Fruit fly (Drosophila melanogaster): ENCODE data around the gene CG12693.

CG12693 gene

dm6 chrX:4366196-4366595, 36.9 kb upstream of the CG12693 start, which contains the start of gene CG3626 (continued):
- TF ChIP-seq twi (tag; optimal IDR thresholded peaks at IDR 0.05) (no peak), CG17385 (GFP tag; optimal IDR thresholded peaks at IDR 0.05) (no peak), crp (GFP tag; optimal IDR thresholded peaks at IDR 0.05) (no peak), sd (tag; optimal IDR thresholded peaks at IDR 0.05) (no peak), CG11696 (GFP tag; IDR thresholded peaks at IDR 0.05) (no peak), Ada2b (GFP tag; IDR thresholded peaks at IDR 0.05) (no peak), NfI (GFP tag; optimal IDR thresholded peaks at IDR 0.05) (no peak), Neu2 (GFP tag; optimal IDR thresholded peaks at IDR 0.05; ENCODE audit: borderline replicate concordance) (no peak), CG10654 (GFP tag; optimal IDR thresholded peaks at IDR 0.05) (peak; percentile 16), vfl (GFP tag; optimal IDR thresholded peaks at IDR 0.05) (no peak), CG7271 (tag; optimal IDR thresholded peaks at IDR 0.05) (no peak), hb (GFP tag; IDR thresholded peaks at IDR 0.05; ENCODE audit: partially characterized antibody) (peak; percentile 74), Spps (tag; optimal IDR thresholded peaks at IDR 0.05) (no peak), H15 (GFP tag; IDR thresholded peaks at IDR 0.05) (no peak), toy (GFP tag; IDR thresholded peaks at IDR 0.05) (no peak), NK7.1 (GFP tag; optimal IDR thresholded peaks at IDR 0.05) (no peak), fu2 (GFP tag; optimal IDR thresholded peaks at IDR 0.05) (no peak), CG15601 (tag; optimal IDR thresholded peaks at IDR 0.05) (peak; percentile 17), CG4404 (GFP tag; IDR thresholded peaks at IDR 0.05) (no peak), CG3726 (GFP tag; IDR thresholded peaks at IDR 0.05) (no peak), Drgx (GFP tag; IDR thresholded peaks at IDR 0.05) (no peak), dan (GFP tag; IDR thresholded peaks at IDR 0.05) (no peak), zf30C (GFP tag; optimal IDR thresholded peaks at IDR 0.05) (no peak), CG1529 (GFP tag; optimal IDR thresholded peaks at IDR 0.05) (no peak), CkIIα-i1 (GFP tag; IDR thresholded peaks at IDR 0.05) (no peak), CG2875 (GFP tag; optimal IDR thresholded peaks at IDR 0.05) (no peak), CG3838 (GFP tag; optimal IDR thresholded peaks at IDR 0.05) (no peak), CG33213 (GFP tag; optimal IDR thresholded peaks at IDR 0.05) (peak; percentile 87), CG17802 (tag; optimal IDR thresholded peaks at IDR 0.05) (no peak), Dek (tag; optimal IDR thresholded peaks at IDR 0.05) (peak; percentile 33), Myb (GFP tag; optimal IDR thresholded peaks at IDR 0.05) (peak; percentile 41), CG10274 (GFP tag; optimal IDR thresholded peaks at IDR 0.05) (no peak), Ravus (GFP tag; IDR thresholded peaks at IDR 0.05) (no peak), Mes4 (GFP tag; optimal IDR thresholded peaks at IDR 0.05) (no peak), CG18011 (GFP tag; optimal IDR thresholded peaks at IDR 0.05) (no peak), CG7987 (GFP tag; optimal IDR thresholded peaks at IDR 0.05) (no peak), CG1832 (GFP tag; optimal IDR thresholded peaks at IDR 0.05) (no peak), CG15011 (GFP tag; optimal IDR thresholded peaks at IDR 0.05) (no peak), CG12104 (GFP tag; optimal IDR thresholded peaks at IDR 0.05) (no peak), CG15479 (GFP tag; optimal IDR thresholded peaks at IDR 0.05) (no peak), ind (GFP tag; optimal IDR thresholded peaks at IDR 0.05) (no peak), CG2116 (GFP tag; optimal IDR thresholded peaks at IDR 0.05) (peak; percentile 36), dmrt11E (tag; optimal IDR thresholded peaks at IDR 0.05) (no peak), CG6689 (GFP tag; IDR thresholded peaks at IDR 0.05) (no peak), CG4730 (GFP tag; IDR thresholded peaks at IDR 0.05) (no peak), sqz (GFP tag; optimal IDR thresholded peaks at IDR 0.05) (no peak), dmrt99B (tag; optimal IDR thresholded peaks at IDR 0.05) (no peak), Bgb (GFP tag; IDR thresholded peaks at IDR 0.05; ENCODE audit: partially characterized antibody) (peak; percentile 89), CG11085 (GFP tag; IDR thresholded peaks at IDR 0.05) (no peak), CG10979 (tag; optimal IDR thresholded peaks at IDR 0.05) (no peak), chn (GFP tag; optimal IDR thresholded peaks at IDR 0.05) (no peak), cad (GFP tag; optimal IDR thresholded peaks at IDR 0.05) (no peak)
